Worm (Caenorhabditis elegans) whole organism, early embryonic: Measurements from ENCODE around the gene cest-26.

Experiments used
- B0310.2 ChIP-seq: sonication (generic microtip); optimal IDR thresholded peaks from 2 replicates; lab custom pipeline; 2016; ENCODE audit warnings: mild to moderate bottlenecking, missing genetic modification characterization, missing compliant biosample characterization
- F13C5.2 ChIP-seq: sonication (generic microtip); optimal IDR thresholded peaks from 2 replicates; lab custom pipeline; 2017; ENCODE audit warnings: mild to moderate bottlenecking, missing genetic modification characterization, inconsistent platforms, missing compliant biosample characterization
- aly-1 ChIP-seq: sonication (generic microtip); optimal IDR thresholded peaks from 2 replicates; lab custom pipeline; 2016; ENCODE audit warnings: missing genetic modification characterization, missing compliant biosample characterization
- ama-1 ChIP-seq: fragments of 150-350 bp; optimal IDR thresholded peaks from 2 replicates; lab custom pipeline; 2014
- ceh-13 ChIP-seq: fragments of 200-800 bp; sonication (Bioruptor generic); optimal IDR thresholded peaks from 2 replicates; lab custom pipeline; 2018; ENCODE audit warnings: mild to moderate bottlenecking, missing genetic modification characterization, missing compliant biosample characterization
- ceh-36 ChIP-seq: sonication (generic microtip); optimal IDR thresholded peaks from 2 replicates; lab custom pipeline; 2016; ENCODE audit warnings: missing genetic modification characterization, inconsistent platforms, missing compliant biosample characterization
- ets-7 ChIP-seq: sonication (generic microtip); optimal IDR thresholded peaks from 2 replicates; lab custom pipeline; 2016; ENCODE audit warnings: missing genotype, missing genetic modification characterization, missing compliant biosample characterization
- flt-1 ChIP-seq: fragments of 200-800 bp; sonication (Bioruptor generic); IDR thresholded peaks from 2 replicates; pipeline ENCODE4 v1.3.6; 2022; ENCODE audit warnings: missing genetic modification characterization, missing compliant biosample characterization
- hmbx-1 ChIP-seq: sonication (generic microtip); optimal IDR thresholded peaks from 2 replicates; lab custom pipeline; 2016; ENCODE audit warnings: mild to moderate bottlenecking, missing genetic modification characterization, missing compliant biosample characterization
- hmg-4 ChIP-seq: fragments of 200-800 bp; sonication (Bioruptor generic); optimal IDR thresholded peaks from 2 replicates; lab custom pipeline; 2018; ENCODE audit warnings: mild to moderate bottlenecking, missing genetic modification characterization, missing compliant biosample characterization
- hnd-1 ChIP-seq: sonication (generic microtip); optimal IDR thresholded peaks from 2 replicates; lab custom pipeline; 2016; ENCODE audit warnings: missing genetic modification characterization, missing compliant biosample characterization
- pes-1 ChIP-seq: fragments of 200-800 bp; sonication (Bioruptor generic); IDR thresholded peaks from 2 replicates; pipeline ENCODE4 v1.3.6; 2022; ENCODE audit warnings: missing genetic modification reagents, missing genetic modification characterization, missing compliant biosample characterization
- scrt-1 ChIP-seq: fragments of 200-800 bp; sonication (Bioruptor generic); IDR thresholded peaks from 2 replicates; pipeline ENCODE4 v1.3.6; 2022; ENCODE audit warnings: missing genetic modification characterization, missing compliant biosample characterization
- sea-1 ChIP-seq: fragments of 200-800 bp; sonication (Bioruptor generic); conservative IDR thresholded peaks from 2 replicates; pipeline ENCODE4 v1.3.6; 2022; ENCODE audit warnings: missing genetic modification characterization, missing compliant biosample characterization
- tbx-11 ChIP-seq: fragments of 200-800 bp; sonication (Bioruptor generic); IDR thresholded peaks from 2 replicates; pipeline ENCODE4 v1.3.6; 2022; ENCODE audit warnings: missing genetic modification characterization, missing compliant biosample characterization
- tbx-37 ChIP-seq: fragments of 200-800 bp; sonication (Bioruptor generic); conservative IDR thresholded peaks from 2 replicates; pipeline ENCODE4 v1.3.6; 2022; ENCODE audit warnings: missing genetic modification reagents, missing genetic modification characterization, missing compliant biosample characterization
- tra-4 ChIP-seq: sonication (generic microtip); optimal IDR thresholded peaks from 2 replicates; lab custom pipeline; 2017; ENCODE audit warnings: missing genetic modification characterization, missing compliant biosample characterization

Gene cest-26

ce11 chrX:4437555-4437954 is at the start of gene cest-26:
Gene cest-26 (minus strand): TSS chrX:4437655.
- no peak for TF ChIP-seq tra-4 (tag; lab: Kevin White, UChicago)
- TF ChIP-seq scrt-1 (GFP tag; lab: Robert Waterston, UW), result no peak
- no peak for TF ChIP-seq pes-1 (GFP tag; lab: Robert Waterston, UW)
- no peak for TF ChIP-seq flt-1 (GFP tag; lab: Robert Waterston, UW)
- no peak for TF ChIP-seq tbx-37
- TF ChIP-seq hmg-4 (GFP tag; lab: Kevin White, UChicago), result no peak
- no peak for TF ChIP-seq F13C5.2 (tag; lab: Kevin White, UChicago)
- TF ChIP-seq aly-1, result no peak
- no peak for TF ChIP-seq sea-1 (GFP tag; lab: Robert Waterston, UW)
- no peak for TF ChIP-seq ceh-36 (tag; lab: Kevin White, UChicago)
- no peak for TF ChIP-seq B0310.2 (tag; lab: Kevin White, UChicago)
- no peak for TF ChIP-seq ceh-13 (GFP tag; lab: Kevin White, UChicago)
- TF ChIP-seq hnd-1, result no peak
- TF ChIP-seq hmbx-1 (tag; lab: Kevin White, UChicago), result no peak

DNA sequence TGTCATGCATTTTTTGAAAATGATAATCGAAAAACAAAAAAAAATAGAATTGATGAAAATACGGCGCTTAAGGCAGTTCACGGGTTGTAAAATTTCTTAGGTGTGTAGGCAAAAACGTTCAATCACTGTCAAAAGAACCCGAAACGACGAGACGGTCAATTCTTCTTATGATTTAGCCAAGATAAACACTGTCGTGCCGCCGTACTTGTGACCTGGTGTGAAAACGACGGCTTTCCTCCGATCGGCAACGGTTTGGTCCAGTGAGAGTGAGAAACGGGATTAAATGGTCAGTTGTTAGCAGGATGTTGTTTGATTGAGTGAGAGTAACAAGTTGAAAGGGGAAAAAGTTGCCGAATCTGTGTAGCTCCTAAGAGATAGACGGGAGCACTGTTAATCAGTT is 46.6 kb upstream of the cest-26 start:
- no peak for TF ChIP-seq flt-1 (GFP tag; lab: Robert Waterston, UW)

DNA sequence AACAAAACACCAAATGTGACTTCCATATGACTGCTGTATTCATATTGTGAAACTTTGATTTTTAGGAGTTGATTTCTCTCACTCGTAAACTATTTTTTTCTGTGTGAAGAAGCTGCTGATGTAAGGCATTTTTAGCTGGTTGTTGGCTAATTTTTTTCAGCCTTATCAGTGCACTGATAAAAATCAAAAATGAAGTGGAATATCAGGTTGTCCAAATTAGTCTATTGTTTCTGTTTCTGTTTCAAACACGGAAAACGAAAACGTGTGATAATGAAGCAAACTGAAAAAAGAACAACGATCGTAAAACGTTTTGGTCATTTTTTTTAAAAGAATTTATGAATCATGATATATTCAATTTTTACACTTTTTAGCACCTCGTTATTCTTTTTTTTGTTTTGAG is 43.3 kb upstream of the cest-26 start:
- TF ChIP-seq F13C5.2 (tag; lab: Kevin White, UChicago), result no peak
- TF ChIP-seq hmbx-1 (tag; lab: Kevin White, UChicago), result no peak
- no peak for TF ChIP-seq flt-1 (GFP tag; lab: Robert Waterston, UW)
- TF ChIP-seq ceh-13 (GFP tag; lab: Kevin White, UChicago), result no peak

DNA sequence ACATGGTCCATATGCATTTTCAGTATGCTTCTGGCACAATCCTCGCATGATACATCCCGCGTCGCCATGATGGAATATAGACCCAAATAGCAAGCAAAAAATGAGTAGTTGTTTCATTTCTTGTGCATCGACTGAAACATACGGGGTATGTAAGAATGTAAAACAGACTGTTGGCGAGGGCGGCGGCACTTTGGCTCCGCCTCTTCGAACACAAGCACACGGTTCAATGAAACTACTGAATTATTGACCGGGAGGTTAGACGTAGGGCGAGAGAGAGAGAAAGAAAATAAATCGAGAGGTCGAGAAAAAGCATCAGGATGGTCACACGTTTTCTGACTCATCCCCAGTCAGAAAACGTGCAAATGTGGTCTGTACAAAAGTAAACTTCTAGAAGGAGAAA is 42.5 kb upstream of the cest-26 start:
- TF ChIP-seq tra-4 (tag; lab: Kevin White, UChicago) (no peak), F13C5.2 (tag; lab: Kevin White, UChicago) (no peak), scrt-1 (GFP tag; lab: Robert Waterston, UW) (no peak), flt-1 (GFP tag; lab: Robert Waterston, UW) (no peak), hnd-1 (no peak), hmbx-1 (tag; lab: Kevin White, UChicago) (no peak), pes-1 (GFP tag; lab: Robert Waterston, UW) (no peak), ama-1 (lab: Kevin White, UChicago) (no peak), ets-7 (tag; lab: Kevin White, UChicago) (no peak), sea-1 (GFP tag; lab: Robert Waterston, UW) (no peak)

DNA sequence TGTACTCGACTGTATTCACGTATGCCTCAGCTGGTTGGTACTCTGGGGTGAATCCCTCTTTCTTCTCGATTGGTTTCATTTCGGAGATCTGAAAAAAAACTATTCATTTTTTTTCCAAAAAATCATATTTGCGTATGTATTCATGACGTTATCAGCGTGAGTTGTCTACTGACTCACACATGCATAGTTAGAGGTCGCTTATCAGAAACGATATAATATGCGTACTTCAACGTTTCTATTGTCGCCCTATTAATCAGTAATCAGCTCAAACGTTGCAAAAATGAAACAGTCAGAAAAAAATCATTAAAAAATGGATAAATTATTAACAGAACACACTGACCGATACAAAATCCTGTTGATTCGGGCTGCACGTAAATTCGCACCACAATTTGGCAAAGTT is 41.0 kb upstream of the cest-26 start:
- TF ChIP-seq ceh-13 (GFP tag; lab: Kevin White, UChicago), result no peak
- TF ChIP-seq hmg-4 (GFP tag; lab: Kevin White, UChicago), result no peak
- TF ChIP-seq ets-7 (tag; lab: Kevin White, UChicago), result no peak
- TF ChIP-seq sea-1 (GFP tag; lab: Robert Waterston, UW), result no peak
- TF ChIP-seq B0310.2 (tag; lab: Kevin White, UChicago), result no peak

ce11 chrX:4469297-4469816 is 31.9 kb upstream of the cest-26 start, which contains the start of gene asb-2:
Gene asb-2 (plus strand): TSS chrX:4469766.
- TF ChIP-seq sea-1 (GFP tag; lab: Robert Waterston, UW) (no peak), F13C5.2 (tag; lab: Kevin White, UChicago) (peak; percentile 42)

DNA sequence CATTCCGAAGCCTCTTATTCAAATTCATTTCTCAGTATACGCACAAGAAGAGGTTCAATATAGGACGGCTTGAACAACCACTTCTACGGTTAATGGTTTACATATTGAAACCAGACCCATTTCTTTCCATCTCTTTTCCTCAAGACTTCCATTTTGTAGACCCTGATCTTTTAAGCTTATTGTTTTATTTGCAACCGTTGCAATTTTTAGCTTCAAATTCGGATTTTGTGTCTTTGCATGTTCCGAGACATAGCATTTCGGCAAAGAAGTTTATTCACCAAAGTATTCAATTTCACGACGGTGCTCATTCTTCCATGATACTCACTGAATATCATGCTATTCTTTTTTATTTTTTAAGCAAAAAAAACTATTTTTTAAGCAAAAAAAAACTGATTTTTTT is 28.8 kb upstream of the cest-26 start, which contains the start of gene nmur-3:
Gene nmur-3 (plus strand): TSS at position 301 of the 400 bp plus-strand sequence.
- TF ChIP-seq tra-4 (tag; lab: Kevin White, UChicago) (no peak), ceh-13 (GFP tag; lab: Kevin White, UChicago) (no peak), tbx-11 (no peak)

ce11 chrX:4464367-4464766 is 26.9 kb upstream of the cest-26 start:
- TF ChIP-seq hmg-4 (GFP tag; lab: Kevin White, UChicago), result no peak
- TF ChIP-seq B0310.2 (tag; lab: Kevin White, UChicago), result no peak
- no peak for TF ChIP-seq ceh-36 (tag; lab: Kevin White, UChicago)
- TF ChIP-seq ceh-13 (GFP tag; lab: Kevin White, UChicago), result no peak

- TF ChIP-seq ama-1 (lab: Kevin White, UChicago) (no peak), ceh-36 (tag; lab: Kevin White, UChicago) (no peak), F13C5.2 (tag; lab: Kevin White, UChicago) (peak; percentile 4)
Observed at ce11 chrX:4462390-4462789, 24.9 kb upstream of the cest-26 start, which contains the start of gene atg-16.1. Gene atg-16.1 (minus strand): TSS chrX:4462465.
